Worm (Caenorhabditis elegans) whole organism, mixed stage, embryonic: ENCODE data around the gene atf-7.

ENCODE experiments used
- M03D4.4 ChIP-seq: sonication (generic microtip); optimal IDR thresholded peaks from 2 replicates; lab custom pipeline; 2017; ENCODE audit warnings: mild to moderate bottlenecking, missing genetic modification characterization, missing compliant biosample characterization
- bed-3 ChIP-seq: fragments of 200-800 bp; sonication (Bioruptor generic); optimal IDR thresholded peaks from 3 replicates; lab custom pipeline; 2018; ENCODE audit warnings: mild to moderate bottlenecking, missing genetic modification characterization, moderate library complexity, missing compliant biosample characterization
- drap-1 ChIP-seq: fragments of 200-800 bp; sonication (Bioruptor generic); optimal IDR thresholded peaks from 3 replicates; lab custom pipeline; 2018; ENCODE audit warnings: mild to moderate bottlenecking, missing genetic modification characterization, missing compliant biosample characterization
- elt-1 ChIP-seq: sonication (generic microtip); optimal IDR thresholded peaks from 2 replicates; lab custom pipeline; 2017; ENCODE audit warnings: missing genetic modification characterization, mild to moderate bottlenecking, missing compliant biosample characterization, antibody characterized with exemption, moderate library complexity, borderline replicate concordance; ENCODE audit not compliant: insufficient read depth
- nhr-12 ChIP-seq: fragments of 150-350 bp; optimal IDR thresholded peaks from 2 replicates; lab custom pipeline; 2014; ENCODE audit warnings: missing biosample characterization, missing genetic modification characterization
- nhr-76 ChIP-seq: sonication (generic microtip); optimal IDR thresholded peaks from 2 replicates; lab custom pipeline; 2017; ENCODE audit warnings: missing biosample characterization, missing genetic modification characterization
- snpc-4 ChIP-seq: fragments of 150-350 bp; optimal IDR thresholded peaks from 2 replicates; lab custom pipeline; 2014; ENCODE audit warnings: missing biosample characterization, missing genetic modification characterization
- ztf-11 ChIP-seq: fragments of 150-350 bp; optimal IDR thresholded peaks from 2 replicates; lab custom pipeline; 2014; ENCODE audit warnings: missing biosample characterization, missing genetic modification characterization

DNA sequence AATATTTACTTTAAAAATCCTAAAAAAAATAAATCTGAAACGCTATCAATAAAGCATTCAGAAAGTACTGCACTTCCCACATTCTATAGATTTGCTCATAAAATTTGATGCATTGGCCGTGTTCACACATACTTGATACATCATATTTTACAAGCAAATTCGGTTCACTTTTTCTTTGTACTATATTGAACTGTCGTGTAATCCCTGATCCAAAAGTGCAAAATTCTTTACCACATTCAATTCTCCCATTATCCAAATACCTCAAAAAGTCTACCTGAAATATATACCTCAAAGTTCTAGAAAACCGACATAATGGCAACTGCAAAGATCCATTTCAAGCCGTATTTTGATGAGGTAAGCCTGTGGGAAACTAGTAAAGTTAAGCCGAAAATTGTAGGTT is 57.1 kb downstream of the atf-7 start, which contains the start of gene nex-3:
- no peak for TF ChIP-seq drap-1 (GFP tag; lab: Kevin White, UChicago)
- no peak for TF ChIP-seq snpc-4
- TF ChIP-seq nhr-12 (tag; lab: Kevin White, UChicago) = no peak
- no peak for TF ChIP-seq bed-3 (GFP tag; lab: Kevin White, UChicago)
- no peak for TF ChIP-seq M03D4.4
- no peak for TF ChIP-seq nhr-76 (tag; lab: Kevin White, UChicago)
- no peak for TF ChIP-seq elt-1
- no peak for TF ChIP-seq ztf-11 (tag; lab: Kevin White, UChicago)
